Fruit fly (Drosophila melanogaster) whole organism, embryonic: ENCODE results near the gene Hip14.

Experiments
- Aef1 ChIP-seq: fragments of 200-800 bp; sonication (Bioruptor generic); IDR thresholded peaks from 3 replicates; pipeline ENCODE4 v1.3.6; 2022; ENCODE audit warnings: missing biosample characterization, missing genetic modification characterization
- Atf3 ChIP-seq: fragments of 200-800 bp; sonication (Bioruptor generic); optimal IDR thresholded peaks from 3 replicates; lab custom pipeline; 2016; ENCODE audit warnings: missing biosample characterization, missing genetic modification characterization
- Bdp1 ChIP-seq: fragments of 200-800 bp; sonication (Bioruptor generic); optimal IDR thresholded peaks from 3 replicates; lab custom pipeline; 2016; ENCODE audit warnings: missing biosample characterization, missing genetic modification characterization
- CG10209 ChIP-seq: fragments of 200-800 bp; sonication (Bioruptor generic); optimal IDR thresholded peaks from 3 replicates; lab custom pipeline; 2017; ENCODE audit warnings: missing biosample characterization, mild to moderate bottlenecking, missing genetic modification characterization, missing genetic modification reagents
- CG10979 ChIP-seq: fragments of 200-800 bp; sonication (Bioruptor generic); optimal IDR thresholded peaks from 2 replicates; lab custom pipeline; 2018; ENCODE audit warnings: missing biosample characterization, mild to moderate bottlenecking, missing genetic modification characterization, moderate library complexity
- CG11085 ChIP-seq: fragments of 200-800 bp; sonication (Bioruptor generic); IDR thresholded peaks from 2 replicates; pipeline ENCODE4 v1.3.6; 2022; ENCODE audit warnings: missing biosample characterization, missing genetic modification characterization
- CG11093 ChIP-seq: fragments of 200-800 bp; sonication (Bioruptor generic); IDR thresholded peaks from 3 replicates; pipeline ENCODE4 v1.3.6; 2022; ENCODE audit warnings: missing biosample characterization, missing genetic modification characterization
- CG12219 ChIP-seq: fragments of 200-800 bp; sonication (Bioruptor generic); optimal IDR thresholded peaks from 3 replicates; lab custom pipeline; 2018; ENCODE audit warnings: missing biosample characterization, mild to moderate bottlenecking, missing genetic modification characterization
- CG12744 ChIP-seq: fragments of 200-800 bp; sonication (Bioruptor generic); optimal IDR thresholded peaks from 2 replicates; lab custom pipeline; 2016; ENCODE audit warnings: missing biosample characterization, missing genetic modification characterization
- CG12769 ChIP-seq: fragments of 200-800 bp; sonication (Bioruptor generic); optimal IDR thresholded peaks from 2 replicates; lab custom pipeline; 2019; ENCODE audit warnings: missing biosample characterization, mild to moderate bottlenecking, missing genetic modification characterization, moderate library complexity
- CG13424 ChIP-seq: fragments of 200-800 bp; sonication (Bioruptor generic); optimal IDR thresholded peaks from 2 replicates; lab custom pipeline; 2019; ENCODE audit warnings: missing biosample characterization, mild to moderate bottlenecking, missing genetic modification characterization, moderate library complexity
- CG16779 ChIP-seq: fragments of 200-800 bp; sonication (Bioruptor generic); IDR thresholded peaks from 2 replicates; pipeline ENCODE4 v1.3.6; 2022; ENCODE audit warnings: missing biosample characterization, missing genetic modification characterization
- CG16815 ChIP-seq: fragments of 200-800 bp; sonication (Bioruptor generic); optimal IDR thresholded peaks from 3 replicates; lab custom pipeline; 2017; ENCODE audit warnings: missing biosample characterization, mild to moderate bottlenecking, missing genetic modification characterization
- CG16863 ChIP-seq: fragments of 200-800 bp; sonication (Bioruptor generic); optimal IDR thresholded peaks from 3 replicates; lab custom pipeline; 2016; ENCODE audit warnings: missing biosample characterization, missing genetic modification characterization
- CG17385 ChIP-seq: fragments of 200-800 bp; sonication (Bioruptor generic); optimal IDR thresholded peaks from 3 replicates; lab custom pipeline; 2018; ENCODE audit warnings: missing biosample characterization, mild to moderate bottlenecking, missing genetic modification characterization
- CG17612 ChIP-seq: fragments of 200-800 bp; sonication (Bioruptor generic); IDR thresholded peaks from 2 replicates; pipeline ENCODE4 v1.3.6; 2022; ENCODE audit warnings: missing biosample characterization, missing genetic modification characterization
- CG18764 ChIP-seq: fragments of 200-800 bp; sonication (Bioruptor generic); optimal IDR thresholded peaks from 3 replicates; lab custom pipeline; 2016; ENCODE audit warnings: missing biosample characterization, missing genetic modification characterization
- CG2202 ChIP-seq: fragments of 200-800 bp; sonication (Bioruptor generic); optimal IDR thresholded peaks from 2 replicates; lab custom pipeline; 2018; ENCODE audit warnings: missing biosample characterization, mild to moderate bottlenecking, missing genetic modification characterization
- CG30431 ChIP-seq: fragments of 200-800 bp; sonication (Bioruptor generic); optimal IDR thresholded peaks from 2 replicates; lab custom pipeline; 2017; ENCODE audit warnings: missing biosample characterization, missing genetic modification characterization
- CG3407 ChIP-seq: fragments of 200-800 bp; sonication (Bioruptor generic); optimal IDR thresholded peaks from 2 replicates; lab custom pipeline; 2018; ENCODE audit warnings: missing biosample characterization, mild to moderate bottlenecking, missing genetic modification characterization
- CG42726 ChIP-seq: fragments of 200-800 bp; sonication (Bioruptor generic); IDR thresholded peaks from 2 replicates; pipeline ENCODE4 v1.3.6; 2022; ENCODE audit warnings: missing biosample characterization, missing genetic modification characterization; ENCODE audit not compliant: partially characterized antibody
- CG4328 ChIP-seq: fragments of 200-800 bp; sonication (Bioruptor generic); optimal IDR thresholded peaks from 3 replicates; lab custom pipeline; 2017; ENCODE audit warnings: missing biosample characterization, missing genetic modification reagents, missing genetic modification characterization
- CG4854 ChIP-seq: fragments of 200-800 bp; sonication (Bioruptor generic); optimal IDR thresholded peaks from 2 replicates; lab custom pipeline; 2016; ENCODE audit warnings: missing biosample characterization, missing genetic modification characterization, inconsistent platforms
- CG6791 ChIP-seq: fragments of 200-800 bp; sonication (Bioruptor generic); IDR thresholded peaks from 3 replicates; pipeline ENCODE4 v1.3.6; 2022; ENCODE audit warnings: missing biosample characterization, missing genetic modification characterization; ENCODE audit not compliant: partially characterized antibody
- CG9817 ChIP-seq: fragments of 200-800 bp; sonication (Bioruptor generic); optimal IDR thresholded peaks from 2 replicates; lab custom pipeline; 2018; ENCODE audit warnings: missing biosample characterization, mild to moderate bottlenecking, missing genetic modification characterization, moderate library complexity
- Ets65A ChIP-seq: fragments of 200-800 bp; sonication (Bioruptor generic); peaks from one replicate; lab custom pipeline; 2016; ENCODE audit warnings: missing biosample characterization, missing genetic modification characterization
- Hr39 ChIP-seq: fragments of >200 bp; optimal IDR thresholded peaks from 2 replicates; lab custom pipeline; 2017
- Med ChIP-seq: fragments of 200-800 bp; sonication (Bioruptor generic); peaks from one replicate; lab custom pipeline; 2016; ENCODE audit warnings: missing biosample characterization, missing genetic modification characterization, mild to moderate bottlenecking, inconsistent platforms, moderate library complexity
- Mes4 ChIP-seq: fragments of 200-800 bp; sonication (Bioruptor generic); optimal IDR thresholded peaks from 2 replicates; lab custom pipeline; 2016; ENCODE audit warnings: missing biosample characterization, missing genetic modification characterization
- Neu2 ChIP-seq: fragments of 200-800 bp; sonication (Bioruptor generic); optimal IDR thresholded peaks from 3 replicates; lab custom pipeline; 2016; ENCODE audit warnings: missing biosample characterization, missing genetic modification characterization, borderline replicate concordance
- PHDP ChIP-seq: fragments of 200-800 bp; sonication (Bioruptor generic); optimal IDR thresholded peaks from 3 replicates; lab custom pipeline; 2018; ENCODE audit warnings: missing biosample characterization, mild to moderate bottlenecking, missing genetic modification characterization, moderate library complexity
- Rx ChIP-seq: fragments of 200-800 bp; sonication (Bioruptor generic); IDR thresholded peaks from 2 replicates; pipeline ENCODE4 v1.3.6; 2022; ENCODE audit warnings: missing biosample characterization, missing genetic modification characterization
- Ssrp ChIP-seq: fragments of 200-800 bp; sonication (Bioruptor generic); optimal IDR thresholded peaks from 2 replicates; lab custom pipeline; 2018; ENCODE audit warnings: missing biosample characterization, mild to moderate bottlenecking, missing genetic modification characterization, moderate library complexity
- Xrp1 ChIP-seq: fragments of 200-800 bp; sonication (Bioruptor generic); IDR thresholded peaks from 2 replicates; pipeline ENCODE4 v1.3.6; 2022; ENCODE audit warnings: missing biosample characterization, missing genetic modification characterization
- chif ChIP-seq, 2 experiments: fragments of 200-800 bp; sonication (Bioruptor generic); optimal IDR thresholded peaks; 3 replicates each; lab custom pipeline; 2016; ENCODE audit warnings: missing biosample characterization in 2 of 2, missing genetic modification characterization in 2 of 2
- chinmo ChIP-seq: fragments of 200-800 bp; sonication (Bioruptor generic); IDR thresholded peaks from 4 replicates; pipeline ENCODE4 v1.3.6; 2022; ENCODE audit warnings: missing biosample characterization, missing genetic modification characterization; ENCODE audit not compliant: partially characterized antibody
- danr ChIP-seq: fragments of 200-800 bp; sonication (Bioruptor generic); IDR thresholded peaks from 2 replicates; pipeline ENCODE4 v1.3.6; 2022; ENCODE audit warnings: missing biosample characterization, missing genetic modification characterization
- disco-r ChIP-seq: fragments of 200-800 bp; sonication (Bioruptor generic); optimal IDR thresholded peaks from 2 replicates; lab custom pipeline; 2016; ENCODE audit warnings: missing biosample characterization, missing genetic modification characterization
- ewg ChIP-seq: fragments of 200-800 bp; sonication (Bioruptor generic); optimal IDR thresholded peaks from 3 replicates; lab custom pipeline; 2017; ENCODE audit warnings: mild to moderate bottlenecking, missing biosample characterization, missing genetic modification reagents, missing genetic modification characterization
- lola ChIP-seq, 3 experiments: fragments of >200 bp in 2 of 3; fragments of 200-800 bp in 1 of 3; sonication (Bioruptor generic) in 1 of 3; optimal IDR thresholded peaks; 2 replicates each; lab custom pipeline; 2017 to 2019; ENCODE audit warnings: missing biosample characterization in 3 of 3, missing genetic modification characterization in 3 of 3, mild to moderate bottlenecking in 1 of 3, moderate library complexity in 1 of 3
- maf-S ChIP-seq: fragments of 200-800 bp; sonication (Bioruptor generic); optimal IDR thresholded peaks from 2 replicates; lab custom pipeline; 2016; ENCODE audit warnings: missing biosample characterization, missing genetic modification characterization
- nerfin-2 ChIP-seq: fragments of 200-800 bp; sonication (Bioruptor generic); IDR thresholded peaks from 2 replicates; pipeline ENCODE4 v1.3.6; 2022; ENCODE audit warnings: missing biosample characterization, missing genetic modification characterization; ENCODE audit not compliant: partially characterized antibody
- pho ChIP-seq: fragments of 200-800 bp; sonication (Bioruptor generic); optimal IDR thresholded peaks from 2 replicates; lab custom pipeline; 2016; ENCODE audit warnings: missing biosample characterization, missing genetic modification characterization
- sens ChIP-seq: fragments of 200-800 bp; sonication (Bioruptor generic); peaks from one replicate; lab custom pipeline; 2016; ENCODE audit warnings: missing biosample characterization, missing genetic modification characterization
- sna ChIP-seq: fragments of 200-800 bp; sonication (Bioruptor generic); IDR thresholded peaks from 2 replicates; pipeline ENCODE4 v1.3.6; 2022; ENCODE audit warnings: missing biosample characterization, missing genetic modification characterization; ENCODE audit not compliant: partially characterized antibody
- tll ChIP-seq, 2 experiments: fragments of 200-800 bp in 1 of 2; fragments of >200 bp in 1 of 2; sonication (Bioruptor generic) in 1 of 2; optimal IDR thresholded peaks; 2 replicates each; lab custom pipeline; 2017 to 2019; ENCODE audit warnings: missing biosample characterization in 2 of 2, missing genetic modification characterization in 2 of 2, mild to moderate bottlenecking in 1 of 2, moderate library complexity in 1 of 2
- yki ChIP-seq: fragments of >200 bp; optimal IDR thresholded peaks from 3 replicates; lab custom pipeline; 2018
- zen2 ChIP-seq: fragments of 200-800 bp; sonication (Bioruptor generic); IDR thresholded peaks from 3 replicates; pipeline ENCODE4 v1.3.6; 2022; ENCODE audit warnings: missing biosample characterization, missing genetic modification characterization; ENCODE audit not compliant: partially characterized antibody

The Hip14 gene

DNA sequence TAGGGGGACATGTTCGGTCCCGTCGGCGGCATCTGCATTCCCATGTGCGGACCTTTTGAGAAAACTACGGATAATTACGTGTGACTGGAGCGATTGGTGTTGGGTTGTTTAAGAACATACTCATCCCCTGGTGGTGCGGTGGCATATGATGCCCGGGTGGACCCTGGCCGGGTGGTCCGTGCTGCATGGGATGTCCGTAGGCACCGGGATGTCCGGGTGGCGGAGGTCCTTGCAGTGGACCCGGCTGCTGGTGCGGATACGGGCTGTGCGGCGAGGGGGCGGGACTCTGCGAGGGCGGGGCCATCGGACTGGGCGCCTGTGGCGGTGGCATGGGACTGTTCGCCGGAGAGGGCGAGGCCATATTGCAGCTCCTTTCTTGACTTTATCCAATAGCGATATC, 5.9 kb upstream of the Hip14 start:
- TF ChIP-seq CG16779 = peak; percentile 44; the same call in 1 of the 2 replicates
- TF ChIP-seq CG6791 = 0 out of 3 replicates have a peak, but pooled peaks have one; percentile 13
- TF ChIP-seq Rx = peak; percentile 38
- TF ChIP-seq danr (GFP tag; lab: Robert Waterston, UW) = no peak
- TF ChIP-seq CG42726 (GFP tag; lab: Robert Waterston, UW) = 0 out of 2 replicates have a peak, but pooled peaks have one; percentile 51
- peak; percentile 20 for TF ChIP-seq Med (GFP tag; lab: Kevin White, UChicago)

DNA sequence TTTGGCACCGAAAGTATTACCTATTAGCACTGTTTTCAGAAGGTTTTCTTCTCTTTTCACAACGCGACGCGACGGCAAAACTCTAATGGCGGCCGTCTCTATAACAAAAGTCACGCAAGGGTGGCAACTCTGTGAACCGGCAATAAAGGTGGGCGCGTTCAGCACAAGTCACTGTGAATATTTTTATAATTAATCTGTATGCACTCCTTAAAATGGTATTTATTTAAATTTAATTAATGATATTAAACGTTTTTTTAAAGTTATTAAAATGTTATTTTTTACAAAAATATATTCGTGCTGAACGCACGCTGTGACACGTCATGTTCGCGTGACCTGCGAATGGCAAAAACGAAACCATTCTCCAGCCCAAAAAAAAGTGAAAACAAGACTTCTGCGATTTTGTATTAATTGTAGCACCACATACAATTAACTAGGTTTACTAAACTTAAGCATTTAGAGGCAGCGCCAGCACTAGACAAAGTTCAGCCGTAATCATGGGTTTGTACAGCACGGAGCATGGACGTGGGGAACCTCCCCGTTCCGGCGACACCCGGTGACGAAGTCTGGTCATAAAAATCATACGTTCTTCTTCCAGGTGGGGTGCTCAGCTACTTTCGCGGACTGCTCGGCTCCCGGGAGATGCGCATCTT, 5.1 kb upstream of the Hip14 start, which contains the start of the genes brm and Arl1:
Gene brm (minus strand): TSS at position 87 of the 650 bp plus-strand sequence.
Gene Arl1 (plus strand): TSS at position 353 of the 650 bp plus-strand sequence.
- TF ChIP-seq maf-S (GFP tag; lab: Kevin White, UChicago) (peak; percentile 75), chinmo (GFP tag; lab: Robert Waterston, UW) (no peak), CG4328 (GFP tag; lab: Kevin White, UChicago) (peak; percentile 99), Hr39 (lab: Kevin White, UChicago) (no peak), CG4854 (GFP tag; lab: Kevin White, UChicago) (peak; percentile 90), CG11085 (GFP tag; lab: Robert Waterston, UW) (peak; percentile 99), CG12769 (tag; lab: Kevin White, UChicago) (peak; percentile 95), Neu2 (GFP tag; lab: Kevin White, UChicago) (no peak), CG17612 (GFP tag; lab: Robert Waterston, UW) (peak; percentile 98), yki (lab: Kevin White, UChicago) (no peak), CG16863 (GFP tag; lab: Kevin White, UChicago) (peak; percentile 67), Atf3 (GFP tag; lab: Kevin White, UChicago) (peak; percentile 82), ewg (GFP tag; lab: Kevin White, UChicago) (peak; percentile 96), pho (GFP tag; lab: Kevin White, UChicago) (peak; percentile 91), CG16815 (peak; percentile 97), CG30431 (GFP tag; lab: Kevin White, UChicago) (peak; percentile 98), CG3407 (GFP tag; lab: Kevin White, UChicago) (peak; percentile 94), zen2 (no peak), Aef1 (peak; percentile 99), CG10209 (GFP tag; lab: Kevin White, UChicago) (peak; percentile 98), Ssrp (tag; lab: Kevin White, UChicago) (peak; percentile 98), CG13424 (tag; lab: Kevin White, UChicago) (peak; percentile 99), CG11093 (GFP tag; lab: Robert Waterston, UW) (peak; percentile 98), Bdp1 (peak; percentile 83), disco-r (GFP tag; lab: Kevin White, UChicago) (peak; percentile 15), chif (GFP tag; optimal IDR thresholded peaks at IDR 0.05; lab: Kevin White, UChicago) (peak; percentile 58 to 87), CG17385 (GFP tag; lab: Kevin White, UChicago) (peak; percentile 94), CG10979 (tag; lab: Kevin White, UChicago) (peak; percentile 98), CG2202 (peak; percentile 93), sna (GFP tag; lab: Robert Waterston, UW) (0 out of 2 replicates have a peak, but pooled peaks have one; percentile 9), tll (GFP tag; optimal IDR thresholded peaks at IDR 0.05; lab: Kevin White, UChicago) (peak in 1 of 2 experiments; percentile 83), CG18764 (GFP tag; lab: Kevin White, UChicago) (peak; percentile 96), lola (GFP tag; optimal IDR thresholded peaks at IDR 0.05; lab: Kevin White, UChicago) (peak in 1 of 3 experiments; percentile 97), PHDP (peak; percentile 98), Ets65A (GFP tag; lab: Kevin White, UChicago) (peak; percentile 99), Mes4 (peak; percentile 31), CG9817 (tag; lab: Kevin White, UChicago) (peak; percentile 99), CG12744 (GFP tag; lab: Kevin White, UChicago) (peak; percentile 57), nerfin-2 (GFP tag; lab: Robert Waterston, UW) (peak; percentile 14; the same call in 1 of the 2 replicates), CG12219 (peak; percentile 90), Xrp1 (GFP tag; lab: Robert Waterston, UW) (peak; percentile 99), sens (peak; percentile 98)
